Worm (Caenorhabditis elegans) whole organism, midembryonic: ENCODE data around the gene K08F4.3.

Experiments
- T22C8.4 ChIP-seq: fragments of 200-800 bp; sonication (Bioruptor generic); IDR thresholded peaks from 2 replicates; pipeline ENCODE4 v1.3.6; 2022; ENCODE audit warnings: missing genetic modification characterization, missing compliant biosample characterization
- cog-1 ChIP-seq: sonication (generic microtip); optimal IDR thresholded peaks from 2 replicates; lab custom pipeline; 2016; ENCODE audit warnings: missing genetic modification characterization, missing compliant biosample characterization
- flt-1 ChIP-seq: fragments of 200-800 bp; sonication (Bioruptor generic); IDR thresholded peaks from 2 replicates; pipeline ENCODE4 v1.3.6; 2022; ENCODE audit warnings: missing genetic modification characterization, missing compliant biosample characterization
- klf-2 ChIP-seq: fragments of 200-800 bp; sonication (Bioruptor generic); conservative IDR thresholded peaks from 2 replicates; pipeline ENCODE4 v1.3.6; 2022; ENCODE audit warnings: missing genetic modification reagents, missing genetic modification characterization, missing compliant biosample characterization
- med-1 ChIP-seq: sonication (generic microtip); optimal IDR thresholded peaks from 2 replicates; lab custom pipeline; 2017; ENCODE audit warnings: missing genetic modification characterization, mild to moderate bottlenecking, missing compliant biosample characterization, antibody characterized with exemption, missing genetic modification reagents; ENCODE audit not compliant: insufficient read depth
- ref-1 ChIP-seq: fragments of 200-800 bp; sonication (Bioruptor generic); conservative IDR thresholded peaks from 2 replicates; pipeline ENCODE4 v1.3.6; 2022; ENCODE audit warnings: missing genetic modification reagents, missing genetic modification characterization, missing compliant biosample characterization
- tab-1 ChIP-seq: fragments of 200-800 bp; sonication (Bioruptor generic); IDR thresholded peaks from 2 replicates; pipeline ENCODE4 v1.3.6; 2022; ENCODE audit warnings: missing genetic modification characterization, missing compliant biosample characterization
- ztf-23 ChIP-seq: fragments of 200-800 bp; sonication (Bioruptor generic); IDR thresholded peaks from 2 replicates; pipeline ENCODE4 v1.3.6; 2022; ENCODE audit warnings: missing genetic modification reagents, missing genetic modification characterization, missing compliant biosample characterization
- ztf-29 ChIP-seq: fragments of 200-800 bp; sonication (Bioruptor generic); IDR thresholded peaks from 2 replicates; pipeline ENCODE4 v1.3.6; 2022; ENCODE audit warnings: missing genetic modification reagents, missing genetic modification characterization, missing compliant biosample characterization

Gene K08F4.3

ce11 chrIV:10176252-10176730 lies 47.2 kb downstream of the K08F4.3 start, which contains the start of gene rack-1:
rack-1 (plus strand) TSS chrIV:10176680.
- TF ChIP-seq cog-1 (tag; lab: Kevin White, UChicago) (no peak), klf-2 (GFP tag; lab: Robert Waterston, UW) (no peak), ztf-23 (GFP tag; lab: Robert Waterston, UW) (no peak), T22C8.4 (GFP tag; lab: Robert Waterston, UW) (no peak), med-1 (no peak), ref-1 (no peak), flt-1 (no peak), tab-1 (GFP tag; lab: Robert Waterston, UW) (no peak), ztf-29 (GFP tag; lab: Robert Waterston, UW) (no peak)

DNA sequence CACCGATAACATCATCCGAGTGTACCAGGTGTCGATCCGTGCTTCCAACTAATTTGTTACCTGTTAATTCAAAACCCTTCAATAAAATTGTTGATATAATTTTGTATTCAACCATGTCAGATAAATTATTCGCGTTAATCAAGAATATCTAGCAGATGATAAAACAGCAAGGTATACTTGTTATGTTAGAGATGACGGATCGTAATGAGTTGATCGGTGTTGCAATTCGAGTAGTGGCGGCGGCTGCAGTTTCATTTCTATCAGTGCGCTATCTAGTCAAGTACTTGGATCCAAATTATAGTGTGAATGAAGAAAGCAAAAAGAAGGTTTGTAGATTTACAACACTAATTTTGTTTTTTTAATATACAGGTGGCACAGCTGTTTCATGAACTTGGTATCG lies 48.7 kb downstream of the K08F4.3 start, which contains the start of gene mspn-1:
Gene mspn-1, plus strand, starts transcription at position 190 of the 400 bp plus-strand sequence.
- TF ChIP-seq ztf-29 (GFP tag; lab: Robert Waterston, UW): no peak
